Worm (Caenorhabditis elegans): ENCODE results near the gene R02E4.2.

DNA sequence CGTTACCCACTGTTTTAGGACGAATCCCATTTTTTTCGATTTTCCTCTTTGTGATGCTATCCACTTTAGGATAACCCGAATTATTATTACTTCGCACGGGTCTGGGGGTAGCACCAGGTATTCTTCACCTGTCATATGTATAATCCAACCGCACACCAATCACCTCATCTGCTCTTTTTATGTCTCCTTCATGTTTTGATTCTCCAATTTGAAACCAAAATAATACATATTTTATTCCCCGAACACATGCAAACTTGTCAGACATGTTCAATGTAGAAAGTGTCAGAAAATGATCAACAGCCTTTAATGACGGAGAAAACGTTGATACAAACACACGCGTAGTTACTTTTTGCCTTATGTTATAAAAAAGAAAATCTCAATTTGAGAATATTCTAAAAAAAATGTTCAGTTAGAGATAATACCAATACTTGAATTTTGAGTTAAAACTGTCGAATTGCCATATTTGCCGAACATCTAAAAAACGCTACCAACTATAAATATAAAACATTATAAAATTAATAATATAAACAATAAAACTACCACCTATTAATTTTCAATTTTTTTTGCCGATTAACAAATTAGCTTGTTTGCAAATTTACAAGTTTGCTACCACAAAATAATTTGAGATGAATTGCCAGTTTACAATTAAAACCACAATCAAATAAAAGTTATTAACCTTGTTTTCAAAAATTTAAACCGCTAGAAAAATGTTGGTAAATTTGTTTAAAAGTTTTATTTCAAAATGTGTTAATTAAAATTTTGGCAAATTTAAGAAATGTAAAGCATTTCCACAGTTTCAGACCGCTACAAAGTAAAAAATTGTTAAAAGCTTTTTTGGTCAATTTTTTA lies 40.6 kb downstream of the R02E4.2 start:
- TF ChIP-seq ceh-9 (tag; optimal IDR thresholded peaks at IDR 0.05) = no peak
- TF ChIP-seq pha-4 (tag; optimal IDR thresholded peaks at IDR 0.05) = no peak
